Fruit fly (Drosophila melanogaster) whole organism, wandering third instar larva: ENCODE data around the gene Surf1.

Source experiments
- Abd-B ChIP-seq: fragments of >200 bp; optimal IDR thresholded peaks from 2 replicates; lab custom pipeline; 2017; ENCODE audit warnings: missing biosample characterization, missing genetic modification characterization
- CG32264 ChIP-seq: fragments of 200-800 bp; sonication (Bioruptor generic); optimal IDR thresholded peaks from 2 replicates; lab custom pipeline; 2016; ENCODE audit warnings: missing biosample characterization, missing genetic modification characterization
- CG9705 ChIP-seq: fragments of 200-800 bp; sonication (Bioruptor generic); optimal IDR thresholded peaks from 2 replicates; lab custom pipeline; 2018; ENCODE audit warnings: missing biosample characterization, mild to moderate bottlenecking, missing genetic modification characterization
- CrebA ChIP-seq: fragments of 200-800 bp; sonication (Bioruptor generic); optimal IDR thresholded peaks from 2 replicates; lab custom pipeline; 2016; ENCODE audit warnings: missing biosample characterization, mild to moderate bottlenecking, missing genetic modification characterization, borderline replicate concordance
- Dfd ChIP-seq: fragments of >200 bp; optimal IDR thresholded peaks from 2 replicates; lab custom pipeline; 2017; ENCODE audit warnings: missing biosample characterization, missing genetic modification characterization
- Dif ChIP-seq: fragments of 200-275, 200-300 bp; sonication (Bioruptor generic); optimal IDR thresholded peaks from 2 replicates; lab custom pipeline; 2018; ENCODE audit warnings: missing biosample characterization, missing genetic modification characterization; ENCODE audit not compliant: partially characterized antibody
- HLH106 ChIP-seq: fragments of 200-800 bp; optimal IDR thresholded peaks from 3 replicates; lab custom pipeline; 2019; ENCODE audit warnings: missing biosample characterization, mild to moderate bottlenecking, missing genetic modification characterization, moderate library complexity
- Hr83 ChIP-seq: fragments of 200-300 bp; sonication (Bioruptor generic); optimal IDR thresholded peaks from 2 replicates; lab custom pipeline; 2016; ENCODE audit warnings: missing biosample characterization, mild to moderate bottlenecking, missing genetic modification characterization, moderate library complexity; ENCODE audit not compliant: poor library complexity, severe bottlenecking
- Jra ChIP-seq: sonication (Bioruptor generic); optimal IDR thresholded peaks from 2 replicates; lab custom pipeline; 2016; ENCODE audit warnings: missing biosample characterization, missing genetic modification characterization
- Mio ChIP-seq: sonication (Bioruptor generic); optimal IDR thresholded peaks from 2 replicates; lab custom pipeline; 2016; ENCODE audit warnings: missing biosample characterization, missing genetic modification characterization
- Myc ChIP-seq: fragments of >200 bp; optimal IDR thresholded peaks from 2 replicates; lab custom pipeline; 2017
- N ChIP-seq: fragments of >200 bp; optimal IDR thresholded peaks from 2 replicates; lab custom pipeline; 2018; ENCODE audit warnings: missing biosample characterization, missing external identifiers, missing genetic modification characterization
- OdsH ChIP-seq: fragments of 200-800 bp; sonication (Bioruptor generic); optimal IDR thresholded peaks from 2 replicates; lab custom pipeline; 2016; ENCODE audit warnings: missing biosample characterization, mild to moderate bottlenecking, missing genetic modification characterization
- Rel ChIP-seq, 2 experiments: fragments of 200-800 bp; sonication (Bioruptor generic) in 1 of 2; optimal IDR thresholded peaks; 2 replicates in 1 of 2; 3 replicates in 1 of 2; lab custom pipeline; 2016 to 2019; ENCODE audit warnings: mild to moderate bottlenecking in 2 of 2, missing biosample characterization in 2 of 2, missing genetic modification characterization in 2 of 2, moderate library complexity in 1 of 2
- Sp1 ChIP-seq: fragments of 200-800 bp; sonication (Bioruptor generic); optimal IDR thresholded peaks from 3 replicates; lab custom pipeline; 2019; ENCODE audit warnings: missing biosample characterization, mild to moderate bottlenecking, missing genetic modification characterization, moderate library complexity
- Vsx2 ChIP-seq: fragments of 200-300, 225-300 bp; sonication (Bioruptor generic); optimal IDR thresholded peaks from 2 replicates; lab custom pipeline; 2018; ENCODE audit warnings: missing biosample characterization, missing genetic modification characterization; ENCODE audit not compliant: partially characterized antibody
- brk ChIP-seq: fragments of 200-800 bp; sonication (Bioruptor generic); optimal IDR thresholded peaks from 2 replicates; lab custom pipeline; 2016; ENCODE audit warnings: missing biosample characterization, mild to moderate bottlenecking, missing genetic modification characterization
- dl ChIP-seq, 2 experiments: fragments of 175-275, 200-275 bp in 1 of 2; fragments of 200-275 bp in 1 of 2; sonication (Bioruptor generic); optimal IDR thresholded peaks; lab custom pipeline; 2018; ENCODE audit warnings: mild to moderate bottlenecking in 2 of 2, missing biosample characterization in 2 of 2, missing genetic modification characterization in 2 of 2, moderate library complexity in 2 of 2; ENCODE audit not compliant: partially characterized antibody in 2 of 2, insufficient read depth in 1 of 2
- dmrt93B ChIP-seq: fragments of 200-800 bp; sonication (Bioruptor generic); optimal IDR thresholded peaks from 2 replicates; lab custom pipeline; 2018; ENCODE audit warnings: missing biosample characterization, mild to moderate bottlenecking, missing genetic modification characterization
- ey ChIP-seq: fragments of 200-800 bp; sonication (Bioruptor generic); optimal IDR thresholded peaks from 2 replicates; lab custom pipeline; 2016; ENCODE audit warnings: missing biosample characterization, missing genetic modification characterization
- foxo ChIP-seq, 2 experiments: fragments of 200-800 bp; sonication (Bioruptor generic); optimal IDR thresholded peaks; 2 replicates in 1 of 2; 3 replicates in 1 of 2; lab custom pipeline; 2016 to 2017; ENCODE audit warnings: missing biosample characterization in 2 of 2, missing genetic modification characterization in 2 of 2
- fru ChIP-seq: fragments of 200-800 bp; sonication (Bioruptor generic); optimal IDR thresholded peaks from 3 replicates; lab custom pipeline; 2016; ENCODE audit warnings: missing biosample characterization, mild to moderate bottlenecking, missing genetic modification characterization
- h ChIP-seq: fragments of 200-800 bp; sonication (Bioruptor generic); optimal IDR thresholded peaks from 3 replicates; lab custom pipeline; 2016; ENCODE audit warnings: missing biosample characterization, mild to moderate bottlenecking, missing genetic modification characterization
- jim ChIP-seq: fragments of 175-275, 200-325 bp; sonication (Bioruptor generic); optimal IDR thresholded peaks from 2 replicates; lab custom pipeline; 2016; ENCODE audit warnings: missing biosample characterization, mild to moderate bottlenecking, missing genetic modification characterization
- lola ChIP-seq: fragments of >200 bp; optimal IDR thresholded peaks from 2 replicates; lab custom pipeline; 2017; ENCODE audit warnings: missing biosample characterization, missing genetic modification characterization
- pan ChIP-seq: fragments of >200 bp; optimal IDR thresholded peaks from 2 replicates; lab custom pipeline; 2017
- psq ChIP-seq: fragments of 200-800 bp; sonication (Bioruptor generic); optimal IDR thresholded peaks from 3 replicates; lab custom pipeline; 2017; ENCODE audit warnings: missing biosample characterization, mild to moderate bottlenecking, missing genetic modification characterization, moderate library complexity
- rgr ChIP-seq: fragments of 200-800 bp; sonication (Bioruptor generic); optimal IDR thresholded peaks from 3 replicates; lab custom pipeline; 2016; ENCODE audit warnings: missing biosample characterization, mild to moderate bottlenecking, missing genetic modification characterization
- sv ChIP-seq: fragments of 200-800 bp; sonication (Bioruptor generic); optimal IDR thresholded peaks from 3 replicates; lab custom pipeline; 2016; ENCODE audit warnings: missing biosample characterization, missing genetic modification characterization
- tai ChIP-seq: sonication (Bioruptor generic); optimal IDR thresholded peaks from 2 replicates; lab custom pipeline; 2016; ENCODE audit warnings: missing biosample characterization, missing genetic modification characterization
- usp ChIP-seq: fragments of >200 bp; optimal IDR thresholded peaks from 2 replicates; lab custom pipeline; 2017; ENCODE audit warnings: missing biosample characterization, missing genetic modification characterization
- woc ChIP-seq: sonication (Bioruptor generic); optimal IDR thresholded peaks from 2 replicates; lab custom pipeline; 2016; ENCODE audit warnings: missing biosample characterization, mild to moderate bottlenecking, missing genetic modification characterization

The Surf1 gene

dm6 chr3L:6980553-6980952 lies 22.4 kb downstream of the Surf1 start:
- TF ChIP-seq foxo (GFP tag; optimal IDR thresholded peaks at IDR 0.05; lab: Kevin White, UChicago) (no peak), lola (GFP tag; lab: Kevin White, UChicago) (no peak), CG32264 (GFP tag; lab: Kevin White, UChicago) (no peak), dmrt93B (GFP tag; lab: Kevin White, UChicago) (no peak), dl (GFP tag; optimal IDR thresholded peaks at IDR 0.05; lab: Kevin White, UChicago; ENCODE audit: insufficient read depth in 1 of 2, partially characterized antibody in 2 of 2) (no peak), N (GFP tag; lab: Kevin White, UChicago) (no peak), psq (GFP tag; lab: Kevin White, UChicago) (no peak), pan (no peak), Abd-B (no peak), OdsH (no peak), CrebA (GFP tag; lab: Kevin White, UChicago) (no peak), tai (GFP tag; lab: Kevin White, UChicago) (no peak), woc (GFP tag; lab: Kevin White, UChicago) (no peak), brk (GFP tag; lab: Kevin White, UChicago) (no peak), jim (GFP tag; lab: Kevin White, UChicago) (no peak), rgr (GFP tag; lab: Kevin White, UChicago) (no peak)

dm6 chr3L:6981109-6981741 lies 23.1 kb downstream of the Surf1 start:
- TF ChIP-seq Hr83 (GFP tag; lab: Kevin White, UChicago) (no peak), Mio (no peak), Vsx2 (GFP tag; lab: Kevin White, UChicago) (no peak), pan (no peak)
- TF ChIP-seq, all 38 proteins: peak for 0

- TF ChIP-seq fru (GFP tag; lab: Kevin White, UChicago), result no peak
- TF ChIP-seq Vsx2 (GFP tag; lab: Kevin White, UChicago), result no peak
- TF ChIP-seq sv (GFP tag; lab: Kevin White, UChicago), result peak; percentile 50
- TF ChIP-seq Rel (GFP tag; optimal IDR thresholded peaks at IDR 0.05; lab: Kevin White, UChicago), result no peak
- TF ChIP-seq Rel (tag; optimal IDR thresholded peaks at IDR 0.05; lab: Kevin White, UChicago), result no peak
- TF ChIP-seq Dfd, result no peak
Measured at dm6 chr3L:6981823-6982222, 23.7 kb downstream of the Surf1 start.

- TF ChIP-seq jim (GFP tag; lab: Kevin White, UChicago) (no peak), Mio (no peak), rgr (GFP tag; lab: Kevin White, UChicago) (no peak), tai (GFP tag; lab: Kevin White, UChicago) (no peak), psq (GFP tag; lab: Kevin White, UChicago) (no peak), woc (GFP tag; lab: Kevin White, UChicago) (no peak), brk (GFP tag; lab: Kevin White, UChicago) (no peak), N (GFP tag; lab: Kevin White, UChicago) (no peak), sv (GFP tag; lab: Kevin White, UChicago) (no peak), Rel (GFP tag; optimal IDR thresholded peaks at IDR 0.05; lab: Kevin White, UChicago) (no peak), Rel (tag; optimal IDR thresholded peaks at IDR 0.05; lab: Kevin White, UChicago) (no peak)
Measured at dm6 chr3L:6984486-6984885, 26.3 kb downstream of the Surf1 start, which contains the start of the genes CG32388 and CG43439. Gene CG32388, minus strand, starts transcription at chr3L:6984586. Gene CG43439, minus strand, starts transcription at chr3L:6984586.

dm6 chr3L:6988942-6989569 lies 30.9 kb downstream of the Surf1 start:
- TF ChIP-seq woc (GFP tag; lab: Kevin White, UChicago) (peak; percentile 47), Dif (GFP tag; lab: Kevin White, UChicago) (no peak), Mio (no peak), Abd-B (no peak), sv (GFP tag; lab: Kevin White, UChicago) (peak; percentile 67), fru (GFP tag; lab: Kevin White, UChicago) (peak; percentile 74), dmrt93B (GFP tag; lab: Kevin White, UChicago) (peak; percentile 77), foxo (GFP tag; optimal IDR thresholded peaks at IDR 0.05; lab: Kevin White, UChicago) (peak in 1 of 2 experiments; percentile 81), psq (GFP tag; lab: Kevin White, UChicago) (peak; percentile 67), ey (GFP tag; lab: Kevin White, UChicago) (peak; percentile 24), h (GFP tag; lab: Kevin White, UChicago) (peak; percentile 68), rgr (GFP tag; lab: Kevin White, UChicago) (peak; percentile 59), HLH106 (tag; lab: Kevin White, UChicago) (peak; percentile 76), Sp1 (GFP tag; lab: Kevin White, UChicago) (peak; percentile 83), Rel (GFP tag; optimal IDR thresholded peaks at IDR 0.05; lab: Kevin White, UChicago) (no peak), Rel (tag; optimal IDR thresholded peaks at IDR 0.05; lab: Kevin White, UChicago) (no peak), Dfd (peak; percentile 14), tai (GFP tag; lab: Kevin White, UChicago) (no peak), Hr83 (GFP tag; lab: Kevin White, UChicago) (peak; percentile 5), usp (GFP tag; lab: Kevin White, UChicago) (no peak), brk (GFP tag; lab: Kevin White, UChicago) (no peak), OdsH (peak; percentile 41), Jra (GFP tag; lab: Kevin White, UChicago) (no peak), Myc (lab: Kevin White, UChicago) (no peak), CG9705 (GFP tag; lab: Kevin White, UChicago) (peak; percentile 30)
